Worm (Caenorhabditis elegans) whole organism, L1 larva: ENCODE measurements around the gene C02F5.13.

Source experiments
- dpl-1 ChIP-seq, 3 experiments: fragments of 150-350 bp in 2 of 3; sonication (generic microtip) in 1 of 3; optimal IDR thresholded peaks; 2 replicates each; lab custom pipeline; 2014 to 2017; ENCODE audit warnings: missing biosample characterization in 3 of 3, missing genetic modification characterization in 3 of 3, missing genetic modification reagents in 3 of 3
- irx-1 ChIP-seq: sonication (generic microtip); optimal IDR thresholded peaks from 2 replicates; lab custom pipeline; 2016; ENCODE audit warnings: missing genetic modification characterization, missing compliant biosample characterization
- lin-13 ChIP-seq: fragments of 150-350 bp; optimal IDR thresholded peaks from 2 replicates; lab custom pipeline; 2014; ENCODE audit warnings: missing biosample characterization, missing genetic modification reagents, missing genetic modification characterization
- mab-9 ChIP-seq: fragments of 200-800 bp; sonication (Bioruptor generic); IDR thresholded peaks from 2 replicates; pipeline ENCODE4 v1.3.6; 2022; ENCODE audit warnings: missing genetic modification reagents, missing genetic modification characterization, missing compliant biosample characterization
- nhr-77 ChIP-seq: fragments of 150-350 bp; optimal IDR thresholded peaks from 2 replicates; lab custom pipeline; 2014; ENCODE audit warnings: missing biosample characterization, missing genetic modification characterization
- rnt-1 ChIP-seq: sonication (generic microtip); optimal IDR thresholded peaks from 2 replicates; lab custom pipeline; 2016; ENCODE audit warnings: mild to moderate bottlenecking, missing genetic modification characterization, moderate library complexity, missing compliant biosample characterization
- unc-130 ChIP-seq: fragments of 150-350 bp; optimal IDR thresholded peaks from 2 replicates; lab custom pipeline; 2017; ENCODE audit warnings: missing biosample characterization, missing genetic modification characterization, inconsistent platforms
- xbp-1 ChIP-seq: sonication (generic microtip); optimal IDR thresholded peaks from 2 replicates; lab custom pipeline; 2016; ENCODE audit warnings: missing genetic modification characterization, missing compliant biosample characterization

ce11 chrIII:8244052-8244451 lies 3.1 kb upstream of the C02F5.13 start, which contains the start of the genes pbs-6 and cids-1:
- no peak for TF ChIP-seq rnt-1 (tag; lab: Kevin White, UChicago)
- TF ChIP-seq unc-130, result peak; percentile 29
- TF ChIP-seq xbp-1, result no peak
- no peak for TF ChIP-seq nhr-77 (tag; lab: Kevin White, UChicago)
- TF ChIP-seq mab-9 (GFP tag; lab: Robert Waterston, UW), result no peak
- no peak for TF ChIP-seq lin-13 (GFP tag; lab: Kevin White, UChicago)
- no peak for TF ChIP-seq irx-1
- peak in 2 of 3 experiments; percentile 37 to 40 for TF ChIP-seq dpl-1 (GFP tag; optimal IDR thresholded peaks at IDR 0.05; lab: Kevin White, UChicago)
